Worm (Caenorhabditis elegans) whole organism, young adult: Measurements from ENCODE around the gene rfip-1.

Source experiments
- B0019.2 ChIP-seq: fragments of 200-800 bp; sonication (Bioruptor generic); conservative IDR thresholded peaks from 2 replicates; pipeline ENCODE4 v1.3.6; 2022; ENCODE audit warnings: missing genetic modification reagents, missing genetic modification characterization, missing compliant biosample characterization
- B0035.1 ChIP-seq: sonication (generic microtip); optimal IDR thresholded peaks from 2 replicates; lab custom pipeline; 2016; ENCODE audit warnings: missing genetic modification characterization, mild to moderate bottlenecking, missing compliant biosample characterization, missing genotype, missing genetic modification reagents
- B0336.3 ChIP-seq: fragments of 200-800 bp; sonication (Bioruptor generic); IDR thresholded peaks from 2 replicates; pipeline ENCODE4 v1.3.6; 2022; ENCODE audit warnings: missing genetic modification characterization, missing compliant biosample characterization
- C17E4.6 ChIP-seq: fragments of 200-800 bp; sonication (Bioruptor generic); IDR thresholded peaks from 2 replicates; pipeline ENCODE4 v1.3.6; 2022; ENCODE audit warnings: missing genetic modification reagents, missing genetic modification characterization, missing compliant biosample characterization
- F10E7.11 ChIP-seq: sonication (generic microtip); optimal IDR thresholded peaks from 2 replicates; lab custom pipeline; 2017; ENCODE audit warnings: mild to moderate bottlenecking, missing genetic modification characterization, moderate library complexity, missing compliant biosample characterization
- F23B12.7 ChIP-seq: sonication (generic microtip); optimal IDR thresholded peaks from 2 replicates; lab custom pipeline; 2017; ENCODE audit warnings: missing genetic modification characterization, mild to moderate bottlenecking, missing compliant biosample characterization, antibody characterized with exemption, moderate library complexity; ENCODE audit not compliant: insufficient read depth
- F39B2.1 ChIP-seq: fragments of 200-800 bp; sonication (Bioruptor generic); IDR thresholded peaks from 2 replicates; pipeline ENCODE4 v1.3.6; 2022; ENCODE audit warnings: missing genetic modification reagents, missing genetic modification characterization, missing compliant biosample characterization
- F52B5.7 ChIP-seq: sonication (generic microtip); optimal IDR thresholded peaks from 2 replicates; lab custom pipeline; 2016; ENCODE audit warnings: mild to moderate bottlenecking, missing genetic modification characterization, missing compliant biosample characterization
- F57C9.4 ChIP-seq: sonication (generic microtip); optimal IDR thresholded peaks from 2 replicates; lab custom pipeline; 2017; ENCODE audit warnings: mild to moderate bottlenecking, missing genetic modification characterization, missing compliant biosample characterization
- T07F8.4 ChIP-seq: sonication (generic microtip); optimal IDR thresholded peaks from 2 replicates; lab custom pipeline; 2016; ENCODE audit warnings: mild to moderate bottlenecking, missing genetic modification characterization, moderate library complexity, missing compliant biosample characterization
- T26A5.8 ChIP-seq: sonication (generic microtip); optimal IDR thresholded peaks from 2 replicates; lab custom pipeline; 2016; ENCODE audit warnings: missing genetic modification characterization, missing compliant biosample characterization
- Y53G8AR.9 ChIP-seq: fragments of 200-800 bp; sonication (Bioruptor generic); conservative IDR thresholded peaks from 2 replicates; pipeline ENCODE4 v1.3.6; 2022; ENCODE audit warnings: missing genetic modification reagents, missing genetic modification characterization, missing compliant biosample characterization
- Y56A3A.18 ChIP-seq: fragments of 200-800 bp; sonication (Bioruptor generic); IDR thresholded peaks from 2 replicates; pipeline ENCODE4 v1.3.6; 2022; ENCODE audit warnings: missing genetic modification reagents, missing genetic modification characterization, missing compliant biosample characterization
- Y79H2A.3 ChIP-seq: fragments of 200-800 bp; sonication (Bioruptor generic); conservative IDR thresholded peaks from 2 replicates; pipeline ENCODE4 v1.3.6; 2022; ENCODE audit warnings: missing genetic modification reagents, missing genetic modification characterization, missing compliant biosample characterization
- attf-3 ChIP-seq: fragments of 200-800 bp; sonication (Bioruptor generic); conservative IDR thresholded peaks from 2 replicates; pipeline ENCODE4 v1.3.6; 2022; ENCODE audit warnings: missing genetic modification reagents, missing genetic modification characterization, missing compliant biosample characterization
- attf-5 ChIP-seq: fragments of 200-800 bp; sonication (Bioruptor generic); optimal IDR thresholded peaks from 2 replicates; lab custom pipeline; 2018; ENCODE audit warnings: mild to moderate bottlenecking, missing genetic modification characterization, missing compliant biosample characterization
- attf-6 ChIP-seq: fragments of 200-800 bp; sonication (Bioruptor generic); IDR thresholded peaks from 2 replicates; pipeline ENCODE4 v1.3.6; 2022; ENCODE audit warnings: missing genetic modification reagents, missing genetic modification characterization, missing compliant biosample characterization
- ccch-3 ChIP-seq: fragments of 200-800 bp; sonication (Bioruptor generic); optimal IDR thresholded peaks from 2 replicates; lab custom pipeline; 2018; ENCODE audit warnings: mild to moderate bottlenecking, missing genetic modification characterization, missing compliant biosample characterization
- cebp-1 ChIP-seq, 2 experiments: fragments of 200-800 bp in 1 of 2; sonication (Bioruptor generic) in 1 of 2; sonication (generic microtip) in 1 of 2; IDR thresholded peaks in 1 of 2; optimal IDR thresholded peaks in 1 of 2; 2 replicates each; pipeline versions ENCODE4 v1.3.6 to Lab custom; 2017 to 2022; ENCODE audit warnings: missing compliant biosample characterization in 2 of 2, missing genetic modification characterization in 2 of 2, mild to moderate bottlenecking in 1 of 2, missing genetic modification reagents in 1 of 2, moderate library complexity in 1 of 2
- die-1 ChIP-seq: sonication (generic microtip); optimal IDR thresholded peaks from 2 replicates; lab custom pipeline; 2016; ENCODE audit warnings: missing genotype, mild to moderate bottlenecking, missing genetic modification characterization, missing compliant biosample characterization
- dpl-1 ChIP-seq: fragments of 150-350 bp; optimal IDR thresholded peaks from 2 replicates; lab custom pipeline; 2014; ENCODE audit warnings: missing biosample characterization, missing genetic modification reagents, missing genetic modification characterization
- egl-44 ChIP-seq: fragments of 200-800 bp; sonication (Bioruptor generic); IDR thresholded peaks from 2 replicates; pipeline ENCODE4 v1.3.6; 2022; ENCODE audit warnings: missing genetic modification reagents, missing genetic modification characterization, missing compliant biosample characterization
- ekl-4 ChIP-seq: fragments of 200-800 bp; sonication (Bioruptor generic); IDR thresholded peaks from 2 replicates; pipeline ENCODE4 v1.3.6; 2022; ENCODE audit warnings: missing genetic modification reagents, missing genetic modification characterization, missing compliant biosample characterization
- ets-4 ChIP-seq: fragments of 200-800 bp; sonication (Bioruptor generic); optimal IDR thresholded peaks from 2 replicates; lab custom pipeline; 2018; ENCODE audit warnings: mild to moderate bottlenecking, missing genetic modification characterization, missing compliant biosample characterization
- fkh-3 ChIP-seq: sonication (generic microtip); optimal IDR thresholded peaks from 2 replicates; lab custom pipeline; 2016; ENCODE audit warnings: mild to moderate bottlenecking, missing genetic modification characterization, missing compliant biosample characterization
- gei-17 ChIP-seq: fragments of 200-800 bp; sonication (Bioruptor generic); optimal IDR thresholded peaks from 2 replicates; lab custom pipeline; 2018; ENCODE audit warnings: mild to moderate bottlenecking, missing genetic modification characterization, missing compliant biosample characterization
- hlh-12 ChIP-seq: sonication (generic microtip); optimal IDR thresholded peaks from 2 replicates; lab custom pipeline; 2016; ENCODE audit warnings: missing genetic modification characterization, missing compliant biosample characterization
- hrde-1 ChIP-seq: sonication (generic microtip); optimal IDR thresholded peaks from 2 replicates; lab custom pipeline; 2016; ENCODE audit warnings: missing genetic modification characterization, mild to moderate bottlenecking, missing compliant biosample characterization, moderate library complexity, missing genotype, missing genetic modification reagents, borderline replicate concordance
- hsf-1 ChIP-seq: fragments of 200-800 bp; sonication (Bioruptor generic); IDR thresholded peaks from 2 replicates; pipeline ENCODE4 v1.3.6; 2022; ENCODE audit warnings: missing genetic modification reagents, missing genetic modification characterization, missing compliant biosample characterization
- lag-1 ChIP-seq: fragments of 200-800 bp; sonication (Bioruptor generic); IDR thresholded peaks from 2 replicates; pipeline ENCODE4 v1.3.6; 2022; ENCODE audit warnings: missing genetic modification reagents, missing genetic modification characterization, missing compliant biosample characterization
- lin-54 ChIP-seq: fragments of 200-800 bp; sonication (Bioruptor generic); optimal IDR thresholded peaks from 2 replicates; lab custom pipeline; 2018; ENCODE audit warnings: mild to moderate bottlenecking, missing genetic modification characterization, missing compliant biosample characterization
- lsl-1 ChIP-seq: fragments of 200-800 bp; sonication (Bioruptor generic); optimal IDR thresholded peaks from 2 replicates; lab custom pipeline; 2018; ENCODE audit warnings: mild to moderate bottlenecking, missing genetic modification characterization, moderate library complexity, missing compliant biosample characterization
- mxl-1 ChIP-seq: sonication (generic microtip); optimal IDR thresholded peaks from 2 replicates; lab custom pipeline; 2016; ENCODE audit warnings: missing genetic modification characterization, missing compliant biosample characterization
- nfya-1 ChIP-seq: sonication (generic microtip); optimal IDR thresholded peaks from 2 replicates; lab custom pipeline; 2017; ENCODE audit warnings: antibody characterized with exemption, missing compliant biosample characterization, missing genetic modification characterization, borderline replicate concordance; ENCODE audit not compliant: insufficient read depth
- nfya-2 ChIP-seq: fragments of 200-800 bp; sonication (Bioruptor generic); IDR thresholded peaks from 2 replicates; pipeline ENCODE4 v1.3.6; 2022; ENCODE audit warnings: missing genetic modification reagents, missing genetic modification characterization, missing compliant biosample characterization
- nfyb-1 ChIP-seq: fragments of 200-800 bp; sonication (Bioruptor generic); IDR thresholded peaks from 2 replicates; pipeline ENCODE4 v1.3.6; 2022; ENCODE audit warnings: missing genetic modification reagents, missing genetic modification characterization, missing compliant biosample characterization
- nhr-120 ChIP-seq: fragments of 200-800 bp; sonication (Bioruptor generic); IDR thresholded peaks from 2 replicates; pipeline ENCODE4 v1.3.6; 2022; ENCODE audit warnings: missing genetic modification characterization, missing compliant biosample characterization
- nhr-179 ChIP-seq: sonication (generic microtip); optimal IDR thresholded peaks from 2 replicates; lab custom pipeline; 2016; ENCODE audit warnings: mild to moderate bottlenecking, missing genetic modification characterization, missing compliant biosample characterization
- nhr-27 ChIP-seq: fragments of 200-800 bp; sonication (Bioruptor generic); optimal IDR thresholded peaks from 2 replicates; lab custom pipeline; 2018; ENCODE audit warnings: mild to moderate bottlenecking, missing genetic modification characterization, moderate library complexity, missing compliant biosample characterization
- nhr-80 ChIP-seq: sonication (generic microtip); optimal IDR thresholded peaks from 2 replicates; lab custom pipeline; 2016; ENCODE audit warnings: missing genetic modification characterization, missing compliant biosample characterization
- pha-4 ChIP-seq: fragments of 150-350 bp; sonication (generic microtip); optimal IDR thresholded peaks from 2 replicates; lab custom pipeline; 2014; ENCODE audit warnings: missing biosample characterization, missing genetic modification reagents, missing genetic modification characterization
- sdz-38 ChIP-seq: sonication (generic microtip); optimal IDR thresholded peaks from 2 replicates; lab custom pipeline; 2016; ENCODE audit warnings: missing genotype, missing genetic modification characterization, missing compliant biosample characterization
- sea-2 ChIP-seq: fragments of 200-800 bp; sonication (Bioruptor generic); IDR thresholded peaks from 2 replicates; pipeline ENCODE4 v1.3.6; 2022; ENCODE audit warnings: missing genetic modification characterization, missing compliant biosample characterization
- sptf-2 ChIP-seq: fragments of 200-800 bp; sonication (Bioruptor generic); optimal IDR thresholded peaks from 2 replicates; lab custom pipeline; 2018; ENCODE audit warnings: mild to moderate bottlenecking, missing genetic modification characterization, missing compliant biosample characterization
- tlf-1 ChIP-seq: fragments of 200-800 bp; sonication (Bioruptor generic); optimal IDR thresholded peaks from 2 replicates; lab custom pipeline; 2018; ENCODE audit warnings: mild to moderate bottlenecking, missing genetic modification characterization, missing compliant biosample characterization
- unc-62 ChIP-seq: fragments of 150-350 bp; optimal IDR thresholded peaks from 2 replicates; lab custom pipeline; 2014; ENCODE audit warnings: missing biosample characterization, missing genetic modification reagents, missing genetic modification characterization
- ztf-22 ChIP-seq: fragments of 200-800 bp; sonication (Bioruptor generic); optimal IDR thresholded peaks from 2 replicates; lab custom pipeline; 2018; ENCODE audit warnings: mild to moderate bottlenecking, missing genetic modification characterization, moderate library complexity, missing compliant biosample characterization
- ztf-26 ChIP-seq: sonication (generic microtip); optimal IDR thresholded peaks from 2 replicates; lab custom pipeline; 2017; ENCODE audit warnings: missing genetic modification characterization, missing compliant biosample characterization

rfip-1 gene

ce11 chrII:5873564-5874070 is 10.7 kb upstream of the rfip-1 start, which contains the start of gene tex-2 (continued):
- TF ChIP-seq ztf-26 (tag; lab: Kevin White, UChicago) (no peak), nfyb-1 (GFP tag; lab: Robert Waterston, UW) (no peak), sdz-38 (tag; lab: Kevin White, UChicago) (no peak), lag-1 (no peak), F52B5.7 (no peak), ztf-22 (GFP tag; lab: Kevin White, UChicago) (no peak), unc-62 (GFP tag; lab: Kevin White, UChicago) (no peak), T07F8.4 (no peak), attf-3 (no peak), lsl-1 (peak; percentile 15), gei-17 (GFP tag; lab: Kevin White, UChicago) (no peak), F23B12.7 (tag; lab: Kevin White, UChicago) (peak; percentile 48), tlf-1 (GFP tag; lab: Kevin White, UChicago) (no peak), mxl-1 (tag; lab: Kevin White, UChicago) (no peak), hlh-12 (tag; lab: Kevin White, UChicago) (no peak), B0035.1 (no peak), cebp-1 (GFP tag; IDR thresholded peaks at IDR 0.05; lab: Robert Waterston, UW) (no peak), cebp-1 (tag; optimal IDR thresholded peaks at IDR 0.05; lab: Kevin White, UChicago) (no peak), attf-5 (GFP tag; lab: Kevin White, UChicago) (no peak), C17E4.6 (GFP tag; lab: Robert Waterston, UW) (no peak), Y79H2A.3 (GFP tag; lab: Robert Waterston, UW) (no peak), F57C9.4 (no peak), nhr-27 (tag; lab: Kevin White, UChicago) (no peak), nfya-1 (no peak), hsf-1 (GFP tag; lab: Robert Waterston, UW) (no peak), nhr-80 (tag; lab: Kevin White, UChicago) (peak; percentile 84), fkh-3 (no peak), egl-44 (GFP tag; lab: Robert Waterston, UW) (no peak), hrde-1 (tag; lab: Kevin White, UChicago) (no peak), ekl-4 (GFP tag; lab: Robert Waterston, UW) (no peak), ets-4 (no peak), ccch-3 (GFP tag; lab: Kevin White, UChicago) (no peak), nfya-2 (GFP tag; lab: Robert Waterston, UW) (no peak), Y56A3A.18 (no peak), dpl-1 (GFP tag; lab: Kevin White, UChicago) (no peak), die-1 (tag; lab: Kevin White, UChicago) (no peak), Y53G8AR.9 (GFP tag; lab: Robert Waterston, UW) (no peak), pha-4 (no peak), F10E7.11 (tag; lab: Kevin White, UChicago) (no peak), attf-6 (GFP tag; lab: Robert Waterston, UW) (no peak), sea-2 (GFP tag; lab: Robert Waterston, UW) (no peak), B0019.2 (GFP tag; lab: Robert Waterston, UW) (no peak), lin-54 (GFP tag; lab: Kevin White, UChicago) (peak; percentile 20), sptf-2 (GFP tag; lab: Kevin White, UChicago) (no peak), F39B2.1 (no peak), nhr-120 (GFP tag; lab: Robert Waterston, UW) (no peak), nhr-179 (no peak), B0336.3 (GFP tag; lab: Robert Waterston, UW) (no peak), T26A5.8 (tag; lab: Kevin White, UChicago) (no peak)
